Worm (Caenorhabditis elegans) whole organism, L1 larva: ENCODE results near the gene F35C8.5.

Experiments
- dpl-1 ChIP-seq, 3 experiments: fragments of 150-350 bp in 2 of 3; sonication (generic microtip) in 1 of 3; optimal IDR thresholded peaks; 2 replicates each; lab custom pipeline; 2014 to 2017; ENCODE audit warnings: missing biosample characterization in 3 of 3, missing genetic modification characterization in 3 of 3, missing genetic modification reagents in 3 of 3
- lsy-2 ChIP-seq, 2 experiments: fragments of 150-350 bp; optimal IDR thresholded peaks; 2 replicates each; lab custom pipeline; 2014; ENCODE audit warnings: missing biosample characterization in 2 of 2, missing genetic modification characterization in 2 of 2
- mdl-1 ChIP-seq, 2 experiments: fragments of 150-350 bp; optimal IDR thresholded peaks; 2 replicates each; lab custom pipeline; 2014 to 2017; ENCODE audit warnings: missing biosample characterization in 2 of 2, missing genetic modification characterization in 2 of 2, inconsistent platforms in 1 of 2

DNA sequence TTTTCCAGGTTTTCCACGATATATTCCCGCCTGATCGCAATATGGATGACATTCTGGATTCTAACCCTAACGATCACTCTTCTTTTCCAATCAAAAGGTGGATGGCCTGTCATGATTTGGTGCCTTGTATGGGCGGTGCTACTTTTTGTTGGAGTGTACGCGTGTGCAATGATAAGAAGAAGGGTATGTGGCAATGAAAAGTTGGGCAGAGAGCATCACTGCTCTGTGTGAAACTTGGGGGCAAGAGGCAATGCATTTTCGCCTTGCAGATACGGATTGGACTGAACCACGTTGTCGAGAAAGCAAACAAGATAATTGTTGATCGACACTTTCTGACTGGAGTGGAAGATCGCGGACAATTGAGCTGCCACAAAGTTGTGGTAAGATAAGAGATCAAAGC is 19.3 kb upstream of the F35C8.5 start:
- no peak for TF ChIP-seq lsy-2 (tag; optimal IDR thresholded peaks at IDR 0.05; lab: Kevin White, UChicago)
- TF ChIP-seq mdl-1 (tag; optimal IDR thresholded peaks at IDR 0.05; lab: Kevin White, UChicago) = no peak
- no peak for TF ChIP-seq dpl-1 (GFP tag; optimal IDR thresholded peaks at IDR 0.05; lab: Kevin White, UChicago)
